Worm (Caenorhabditis elegans): ENCODE results near the gene C35D10.3.

ce11 chrIII:4819843-4820242 lies 48.9 kb upstream of the C35D10.3 start, which contains the start of gene F26A1.7:
- TF ChIP-seq hmbx-1 (tag; optimal IDR thresholded peaks at IDR 0.05) (no peak), flt-1 (GFP tag; IDR thresholded peaks at IDR 0.05) (no peak), scrt-1 (GFP tag; IDR thresholded peaks at IDR 0.05) (no peak), ama-1 (optimal IDR thresholded peaks at IDR 0.05) (no peak), tbx-11 (GFP tag; IDR thresholded peaks at IDR 0.05) (no peak), pes-1 (GFP tag; IDR thresholded peaks at IDR 0.05) (no peak), ceh-13 (GFP tag; optimal IDR thresholded peaks at IDR 0.05) (no peak), sea-1 (GFP tag; conservative IDR thresholded peaks at IDR 0.05) (no peak), ceh-36 (tag; optimal IDR thresholded peaks at IDR 0.05) (no peak)

All from whole organism, early embryonic.